Fruit fly (Drosophila melanogaster) whole organism, embryonic: ENCODE results near the gene CG11147.

ENCODE experiments used
- Abd-B ChIP-seq: fragments of 200-800 bp; sonication (Bioruptor generic); optimal IDR thresholded peaks from 2 replicates; lab custom pipeline; 2018; ENCODE audit warnings: missing biosample characterization, mild to moderate bottlenecking, missing genetic modification characterization, moderate library complexity
- Bgb ChIP-seq: fragments of 200-800 bp; sonication (Bioruptor generic); IDR thresholded peaks from 2 replicates; pipeline ENCODE4 v1.3.6; 2022; ENCODE audit warnings: missing biosample characterization, missing genetic modification characterization; ENCODE audit not compliant: partially characterized antibody
- CG12659 ChIP-seq: fragments of 200-800 bp; sonication (Bioruptor generic); optimal IDR thresholded peaks from 3 replicates; lab custom pipeline; 2017; ENCODE audit warnings: mild to moderate bottlenecking, missing biosample characterization, missing genetic modification reagents, missing genetic modification characterization
- CG15601 ChIP-seq: fragments of 200-800 bp; sonication (Bioruptor generic); optimal IDR thresholded peaks from 3 replicates; lab custom pipeline; 2019; ENCODE audit warnings: missing biosample characterization, mild to moderate bottlenecking, missing genetic modification characterization, moderate library complexity
- CG1603 ChIP-seq: fragments of 200-800 bp; sonication (Bioruptor generic); optimal IDR thresholded peaks from 2 replicates; lab custom pipeline; 2019; ENCODE audit warnings: missing biosample characterization, mild to moderate bottlenecking, missing genetic modification characterization, moderate library complexity
- CG17568 ChIP-seq: fragments of 200-800 bp; sonication (Bioruptor generic); optimal IDR thresholded peaks from 2 replicates; lab custom pipeline; 2018; ENCODE audit warnings: missing biosample characterization, mild to moderate bottlenecking, missing genetic modification characterization, moderate library complexity
- CG2199 ChIP-seq: fragments of 200-800 bp; sonication (Bioruptor generic); IDR thresholded peaks from 3 replicates; pipeline ENCODE4 v1.3.6; 2022; ENCODE audit warnings: missing biosample characterization, missing genetic modification characterization
- CG32532 ChIP-seq: fragments of 200-800 bp; sonication (Bioruptor generic); IDR thresholded peaks from 2 replicates; pipeline ENCODE4 v1.3.6; 2022; ENCODE audit warnings: missing biosample characterization, missing genetic modification characterization
- CG3995 ChIP-seq: fragments of 200-800 bp; sonication (Bioruptor generic); optimal IDR thresholded peaks from 3 replicates; lab custom pipeline; 2016; ENCODE audit warnings: missing biosample characterization, missing genetic modification characterization
- CG4424 ChIP-seq: fragments of 200-800 bp; sonication (Bioruptor generic); optimal IDR thresholded peaks from 3 replicates; lab custom pipeline; 2016; ENCODE audit warnings: missing biosample characterization, missing genetic modification characterization
- CG6791 ChIP-seq: fragments of 200-800 bp; sonication (Bioruptor generic); IDR thresholded peaks from 3 replicates; pipeline ENCODE4 v1.3.6; 2022; ENCODE audit warnings: missing biosample characterization, missing genetic modification characterization; ENCODE audit not compliant: partially characterized antibody
- CG7556 ChIP-seq: fragments of 200-800 bp; sonication (Bioruptor generic); optimal IDR thresholded peaks from 2 replicates; lab custom pipeline; 2017; ENCODE audit warnings: missing biosample characterization, mild to moderate bottlenecking, missing genetic modification characterization
- CG8388 ChIP-seq: fragments of 200-800 bp; sonication (Bioruptor generic); optimal IDR thresholded peaks from 2 replicates; lab custom pipeline; 2019; ENCODE audit warnings: missing biosample characterization, mild to moderate bottlenecking, missing genetic modification characterization, moderate library complexity
- D19A ChIP-seq: fragments of 200-800 bp; optimal IDR thresholded peaks from 3 replicates; lab custom pipeline; 2019; ENCODE audit warnings: missing biosample characterization, mild to moderate bottlenecking, missing genetic modification characterization, moderate library complexity
- Dp ChIP-seq: fragments of 200-800 bp; sonication (Bioruptor generic); optimal IDR thresholded peaks from 2 replicates; lab custom pipeline; 2018; ENCODE audit warnings: missing biosample characterization, mild to moderate bottlenecking, missing genetic modification characterization, moderate library complexity
- Dref ChIP-seq: fragments of 200-800 bp; sonication (Bioruptor generic); IDR thresholded peaks from 2 replicates; pipeline ENCODE4 v1.3.6; 2022; ENCODE audit warnings: missing biosample characterization, missing genetic modification characterization
- Drgx ChIP-seq: fragments of 200-800 bp; sonication (Bioruptor generic); IDR thresholded peaks from 2 replicates; pipeline ENCODE4 v1.3.6; 2022; ENCODE audit warnings: missing biosample characterization, missing genetic modification characterization
- E2f2 ChIP-seq: fragments of 200-800 bp; sonication (Bioruptor generic); IDR thresholded peaks from 2 replicates; pipeline ENCODE4 v1.3.6; 2022; ENCODE audit warnings: missing biosample characterization, missing genetic modification characterization
- Ets97D ChIP-seq: fragments of 200-800 bp; sonication (Bioruptor generic); optimal IDR thresholded peaks from 3 replicates; lab custom pipeline; 2016; ENCODE audit warnings: missing biosample characterization, missing genetic modification characterization
- Fer3 ChIP-seq: fragments of 200-800 bp; sonication (Bioruptor generic); optimal IDR thresholded peaks from 2 replicates; lab custom pipeline; 2018; ENCODE audit warnings: missing biosample characterization, mild to moderate bottlenecking, missing genetic modification characterization, moderate library complexity
- HHEX ChIP-seq: fragments of 200-800 bp; sonication (Bioruptor generic); optimal IDR thresholded peaks from 3 replicates; lab custom pipeline; 2017; ENCODE audit warnings: missing biosample characterization, mild to moderate bottlenecking, missing genetic modification characterization, missing genetic modification reagents
- HmgD ChIP-seq: fragments of 200-800 bp; sonication (Bioruptor generic); optimal IDR thresholded peaks from 3 replicates; lab custom pipeline; 2016; ENCODE audit warnings: missing biosample characterization, missing genetic modification characterization
- Hr78 ChIP-seq, 2 experiments: fragments of 200-800 bp in 1 of 2; fragments of >200 bp in 1 of 2; sonication (Bioruptor generic) in 1 of 2; optimal IDR thresholded peaks; 2 replicates each; lab custom pipeline; 2017 to 2019; ENCODE audit warnings: missing biosample characterization in 2 of 2, missing genetic modification characterization in 2 of 2, mild to moderate bottlenecking in 1 of 2, moderate library complexity in 1 of 2
- Lhr ChIP-seq: fragments of 200-800 bp; sonication (Bioruptor generic); optimal IDR thresholded peaks from 3 replicates; lab custom pipeline; 2017; ENCODE audit warnings: mild to moderate bottlenecking, missing biosample characterization, missing genetic modification reagents, missing genetic modification characterization
- Med ChIP-seq: fragments of 200-800 bp; sonication (Bioruptor generic); peaks from one replicate; lab custom pipeline; 2016; ENCODE audit warnings: missing biosample characterization, missing genetic modification characterization, mild to moderate bottlenecking, inconsistent platforms, moderate library complexity
- Myb ChIP-seq: fragments of 200-800 bp; sonication (Bioruptor generic); optimal IDR thresholded peaks from 2 replicates; lab custom pipeline; 2016; ENCODE audit warnings: missing biosample characterization, missing genetic modification characterization
- NC2β ChIP-seq: fragments of 200-800 bp; sonication (Bioruptor generic); optimal IDR thresholded peaks from 2 replicates; lab custom pipeline; 2016; ENCODE audit warnings: missing biosample characterization, missing genetic modification characterization
- Pdp1 ChIP-seq, 2 experiments: fragments of 200-800 bp; sonication (Bioruptor generic); optimal IDR thresholded peaks; 3 replicates each; lab custom pipeline; 2016; ENCODE audit warnings: missing biosample characterization in 2 of 2, missing genetic modification characterization in 2 of 2, mild to moderate bottlenecking in 1 of 2, moderate library complexity in 1 of 2
- Rfx ChIP-seq: fragments of 200-800 bp; sonication (Bioruptor generic); IDR thresholded peaks from 2 replicates; pipeline ENCODE4 v1.3.6; 2022; ENCODE audit warnings: missing biosample characterization, missing genetic modification characterization
- Ssrp ChIP-seq: fragments of 200-800 bp; sonication (Bioruptor generic); optimal IDR thresholded peaks from 2 replicates; lab custom pipeline; 2018; ENCODE audit warnings: missing biosample characterization, mild to moderate bottlenecking, missing genetic modification characterization, moderate library complexity
- Vsx1 ChIP-seq: fragments of 200-800 bp; sonication (Bioruptor generic); optimal IDR thresholded peaks from 2 replicates; lab custom pipeline; 2017; ENCODE audit warnings: missing biosample characterization, mild to moderate bottlenecking, missing genetic modification characterization, missing genetic modification reagents
- cato ChIP-seq: fragments of 200-800 bp; sonication (Bioruptor generic); optimal IDR thresholded peaks from 2 replicates; lab custom pipeline; 2016; ENCODE audit warnings: missing biosample characterization, missing genetic modification characterization, borderline replicate concordance
- ci ChIP-seq: fragments of 200-800 bp; sonication (Bioruptor generic); IDR thresholded peaks from 3 replicates; pipeline ENCODE4 v1.3.6; 2022; ENCODE audit warnings: missing biosample characterization, missing genetic modification characterization
- kay ChIP-seq: fragments of 200-800 bp; sonication (Bioruptor generic); optimal IDR thresholded peaks from 2 replicates; lab custom pipeline; 2016; ENCODE audit warnings: missing biosample characterization, missing genetic modification characterization
- knrl ChIP-seq: fragments of 200-800 bp; sonication (Bioruptor generic); IDR thresholded peaks from 3 replicates; pipeline ENCODE4 v1.3.6; 2022; ENCODE audit warnings: missing biosample characterization, missing genetic modification characterization; ENCODE audit not compliant: partially characterized antibody
- nom ChIP-seq: fragments of 200-800 bp; sonication (Bioruptor generic); optimal IDR thresholded peaks from 2 replicates; lab custom pipeline; 2017; ENCODE audit warnings: missing biosample characterization, missing genetic modification characterization, mild to moderate bottlenecking, moderate library complexity, missing genetic modification reagents
- pita ChIP-seq: fragments of 200-800 bp; sonication (Bioruptor generic); optimal IDR thresholded peaks from 2 replicates; lab custom pipeline; 2017; ENCODE audit warnings: missing biosample characterization, mild to moderate bottlenecking, missing genetic modification characterization
- prd ChIP-seq, 3 experiments: fragments of >200 bp in 2 of 3; fragments of 200-800 bp in 1 of 3; sonication (Bioruptor generic) in 1 of 3; optimal IDR thresholded peaks in 2 of 3; IDR thresholded peaks in 1 of 3; 2 replicates in 2 of 3; 3 replicates in 1 of 3; pipeline versions ENCODE4 v1.3.6 to Lab custom; 2017 to 2022; ENCODE audit warnings: missing biosample characterization in 1 of 3, missing genetic modification characterization in 1 of 3
- sens-2 ChIP-seq: fragments of 200-800 bp; sonication (Bioruptor generic); IDR thresholded peaks from 2 replicates; pipeline ENCODE4 v1.3.6; 2022; ENCODE audit warnings: missing biosample characterization, missing genetic modification characterization
- slbo ChIP-seq: fragments of 200-800 bp; sonication (Bioruptor generic); IDR thresholded peaks from 2 replicates; pipeline ENCODE4 v1.3.6; 2022; ENCODE audit warnings: missing biosample characterization, missing genetic modification characterization
- stwl ChIP-seq: fragments of 200-800 bp; sonication (Bioruptor generic); optimal IDR thresholded peaks from 3 replicates; lab custom pipeline; 2018; ENCODE audit warnings: missing biosample characterization, mild to moderate bottlenecking, missing genetic modification characterization, moderate library complexity
- tin ChIP-seq: fragments of 200-800 bp; sonication (Bioruptor generic); optimal IDR thresholded peaks from 3 replicates; lab custom pipeline; 2016; ENCODE audit warnings: missing biosample characterization, missing genetic modification characterization
- wek ChIP-seq: fragments of 200-800 bp; sonication (Bioruptor generic); optimal IDR thresholded peaks from 3 replicates; lab custom pipeline; 2018; ENCODE audit warnings: missing biosample characterization, mild to moderate bottlenecking, missing genetic modification characterization, moderate library complexity
- zen ChIP-seq: fragments of 200-800 bp; sonication (Bioruptor generic); optimal IDR thresholded peaks from 3 replicates; lab custom pipeline; 2018; ENCODE audit warnings: missing biosample characterization, mild to moderate bottlenecking, missing genetic modification characterization, moderate library complexity
- zf30C ChIP-seq: fragments of 200-800 bp; sonication (Bioruptor generic); optimal IDR thresholded peaks from 3 replicates; lab custom pipeline; 2018; ENCODE audit warnings: missing biosample characterization, mild to moderate bottlenecking, missing genetic modification characterization

CG11147 gene

DNA sequence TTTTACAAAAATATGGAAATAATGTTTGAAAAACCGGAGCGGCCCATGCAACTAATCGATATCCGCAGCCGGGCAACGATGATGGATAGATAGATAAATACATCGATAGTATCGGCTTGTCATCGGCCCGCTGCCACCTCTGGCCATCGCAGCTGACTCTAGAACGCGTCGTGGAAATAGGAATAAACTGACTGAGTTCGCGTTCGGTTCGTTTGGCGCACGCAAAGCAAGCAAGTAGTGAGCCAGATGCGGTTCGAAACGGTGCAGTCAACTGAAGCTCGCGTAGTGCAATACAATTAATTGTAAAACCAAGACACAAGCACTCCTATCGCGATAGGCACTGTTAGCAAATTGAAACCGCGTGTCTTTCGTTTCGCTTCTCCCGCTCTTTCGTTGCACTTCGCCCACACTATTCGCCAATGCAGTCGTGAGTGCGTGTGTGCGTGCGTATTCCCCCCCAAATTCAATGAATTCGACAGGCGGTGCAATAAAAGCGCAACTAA, 16.5 kb downstream of the CG11147 start, which contains the start of gene CG11030 (continued):
- TF ChIP-seq CG7556 (GFP tag; lab: Kevin White, UChicago) (no peak), HmgD (GFP tag; lab: Kevin White, UChicago) (no peak), cato (GFP tag; lab: Kevin White, UChicago) (no peak)

DNA sequence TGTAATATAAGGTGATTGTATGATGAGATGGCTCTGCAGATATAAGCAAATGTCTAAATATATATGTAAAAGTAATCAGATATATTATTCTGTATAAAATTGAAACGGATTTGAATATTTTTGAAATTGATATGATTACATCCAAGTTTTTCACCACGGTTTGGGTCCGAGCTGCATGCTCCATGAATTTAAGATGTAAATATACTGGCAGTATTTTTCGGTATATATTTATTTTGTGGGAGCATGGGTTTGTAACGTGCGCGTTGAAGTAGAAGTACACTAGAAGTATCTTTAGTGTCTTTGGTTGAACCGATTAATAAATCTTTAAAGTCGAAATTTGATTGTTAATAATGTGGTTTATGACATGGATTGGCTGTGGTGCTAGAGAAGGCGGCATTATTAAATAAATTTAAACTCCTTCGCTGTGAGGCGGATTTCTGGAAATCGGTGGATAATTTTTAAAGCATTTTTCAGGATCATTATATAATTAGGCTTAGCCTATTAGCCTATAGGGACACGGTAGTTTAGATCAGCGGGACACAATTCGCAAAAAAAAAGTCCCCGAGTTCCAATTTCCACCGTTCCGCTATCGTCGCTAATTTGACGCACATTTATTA, 17.1 kb downstream of the CG11147 start:
- TF ChIP-seq D19A (tag; lab: Kevin White, UChicago) (peak; percentile 15), Hr78 (GFP tag; optimal IDR thresholded peaks at IDR 0.05; lab: Kevin White, UChicago) (no peak), kay (GFP tag; lab: Kevin White, UChicago) (no peak), zf30C (GFP tag; lab: Kevin White, UChicago) (peak; percentile 41), slbo (GFP tag; lab: Robert Waterston, UW) (peak; percentile 30), CG17568 (GFP tag; lab: Kevin White, UChicago) (no peak), CG1603 (tag; lab: Kevin White, UChicago) (peak; percentile 67), nom (GFP tag; lab: Kevin White, UChicago) (no peak), wek (no peak), Vsx1 (GFP tag; lab: Kevin White, UChicago) (peak; percentile 10), CG4424 (GFP tag; lab: Kevin White, UChicago) (peak; percentile 7), Ets97D (GFP tag; lab: Kevin White, UChicago) (peak; percentile 41), CG12659 (GFP tag; lab: Kevin White, UChicago) (peak; percentile 19), CG8388 (GFP tag; lab: Kevin White, UChicago) (no peak), ci (GFP tag; lab: Robert Waterston, UW) (no peak), Dref (GFP tag; lab: Robert Waterston, UW) (peak; percentile 48), CG15601 (tag; lab: Kevin White, UChicago) (peak; percentile 1), Drgx (GFP tag; lab: Robert Waterston, UW) (0 out of 2 replicates have a peak, but pooled peaks have one; percentile 30), Fer3 (tag; lab: Kevin White, UChicago) (no peak), E2f2 (GFP tag; lab: Robert Waterston, UW) (peak; percentile 78), knrl (no peak; the same call in 2 of the 3 replicates), Dp (GFP tag; lab: Kevin White, UChicago) (peak; percentile 63), pita (GFP tag; lab: Kevin White, UChicago) (peak; percentile 84), CG3995 (GFP tag; lab: Kevin White, UChicago) (peak; percentile 51), zen (tag; lab: Kevin White, UChicago) (peak; percentile 40), Abd-B (peak; percentile 59), NC2β (GFP tag; lab: Kevin White, UChicago) (no peak), Lhr (GFP tag; lab: Kevin White, UChicago) (peak; percentile 65), tin (GFP tag; lab: Kevin White, UChicago) (no peak), Med (peak; percentile 68), Bgb (peak; percentile 29; the same call in 1 of the 2 replicates), CG2199 (GFP tag; lab: Robert Waterston, UW) (peak; percentile 59; the same call in 1 of the 3 replicates), prd (optimal IDR thresholded peaks at IDR 0.05; lab: Kevin White, UChicago) (no peak), prd (GFP tag; IDR thresholded peaks at IDR 0.05; lab: Robert Waterston, UW) (peak; percentile 9; the same call in 1 of the 3 replicates), stwl (peak; percentile 51), CG6791 (peak; percentile 50; the same call in 2 of the 3 replicates), CG32532 (GFP tag; lab: Robert Waterston, UW) (peak; percentile 5; the same call in 1 of the 2 replicates), sens-2 (GFP tag; lab: Robert Waterston, UW) (no peak), Pdp1 (GFP tag; optimal IDR thresholded peaks at IDR 0.05; lab: Kevin White, UChicago) (peak in 1 of 2 experiments; percentile 52), Myb (GFP tag; lab: Kevin White, UChicago) (peak; percentile 83), HHEX (GFP tag; lab: Kevin White, UChicago) (peak; percentile 2), Ssrp (no peak), Rfx (0 out of 2 replicates have a peak, but pooled peaks have one; percentile 4)
